Worm (Caenorhabditis elegans) whole organism, early embryonic: ENCODE data around the gene R03G8.6.

ENCODE experiments used
- B0310.2 ChIP-seq: sonication (generic microtip); optimal IDR thresholded peaks from 2 replicates; lab custom pipeline; 2016; ENCODE audit warnings: mild to moderate bottlenecking, missing genetic modification characterization, missing compliant biosample characterization
- aly-1 ChIP-seq: sonication (generic microtip); optimal IDR thresholded peaks from 2 replicates; lab custom pipeline; 2016; ENCODE audit warnings: missing genetic modification characterization, missing compliant biosample characterization
- ama-1 ChIP-seq: fragments of 150-350 bp; optimal IDR thresholded peaks from 2 replicates; lab custom pipeline; 2014
- ceh-13 ChIP-seq: fragments of 200-800 bp; sonication (Bioruptor generic); optimal IDR thresholded peaks from 2 replicates; lab custom pipeline; 2018; ENCODE audit warnings: mild to moderate bottlenecking, missing genetic modification characterization, missing compliant biosample characterization
- ceh-36 ChIP-seq: sonication (generic microtip); optimal IDR thresholded peaks from 2 replicates; lab custom pipeline; 2016; ENCODE audit warnings: missing genetic modification characterization, inconsistent platforms, missing compliant biosample characterization
- ets-7 ChIP-seq: sonication (generic microtip); optimal IDR thresholded peaks from 2 replicates; lab custom pipeline; 2016; ENCODE audit warnings: missing genotype, missing genetic modification characterization, missing compliant biosample characterization
- flt-1 ChIP-seq: fragments of 200-800 bp; sonication (Bioruptor generic); IDR thresholded peaks from 2 replicates; pipeline ENCODE4 v1.3.6; 2022; ENCODE audit warnings: missing genetic modification characterization, missing compliant biosample characterization
- hmbx-1 ChIP-seq: sonication (generic microtip); optimal IDR thresholded peaks from 2 replicates; lab custom pipeline; 2016; ENCODE audit warnings: mild to moderate bottlenecking, missing genetic modification characterization, missing compliant biosample characterization
- hmg-4 ChIP-seq: fragments of 200-800 bp; sonication (Bioruptor generic); optimal IDR thresholded peaks from 2 replicates; lab custom pipeline; 2018; ENCODE audit warnings: mild to moderate bottlenecking, missing genetic modification characterization, missing compliant biosample characterization
- hnd-1 ChIP-seq: sonication (generic microtip); optimal IDR thresholded peaks from 2 replicates; lab custom pipeline; 2016; ENCODE audit warnings: missing genetic modification characterization, missing compliant biosample characterization
- scrt-1 ChIP-seq: fragments of 200-800 bp; sonication (Bioruptor generic); IDR thresholded peaks from 2 replicates; pipeline ENCODE4 v1.3.6; 2022; ENCODE audit warnings: missing genetic modification characterization, missing compliant biosample characterization
- sea-1 ChIP-seq: fragments of 200-800 bp; sonication (Bioruptor generic); conservative IDR thresholded peaks from 2 replicates; pipeline ENCODE4 v1.3.6; 2022; ENCODE audit warnings: missing genetic modification characterization, missing compliant biosample characterization

ce11 chrX:13048258-13048657, 52.1 kb downstream of the R03G8.6 start, which contains the start of gene C53C7.3:
- TF ChIP-seq hnd-1 (no peak), ceh-13 (GFP tag; lab: Kevin White, UChicago) (no peak), ama-1 (lab: Kevin White, UChicago) (no peak), aly-1 (no peak), scrt-1 (GFP tag; lab: Robert Waterston, UW) (no peak), hmbx-1 (tag; lab: Kevin White, UChicago) (no peak), flt-1 (GFP tag; lab: Robert Waterston, UW) (no peak), B0310.2 (no peak), ceh-36 (tag; lab: Kevin White, UChicago) (no peak), hmg-4 (no peak), ets-7 (tag; lab: Kevin White, UChicago) (no peak), sea-1 (GFP tag; lab: Robert Waterston, UW) (no peak)
